Fruit fly (Drosophila melanogaster): ENCODE results near the gene Mayo.

The Mayo gene

dm6 chr3R:31134056-31134455, 25.1 kb upstream of the Mayo start, which contains the start of gene Gycbeta100B (continued):
- TF ChIP-seq ci (GFP tag; IDR thresholded peaks at IDR 0.05) (peak; percentile 80), Doc3 (GFP tag; IDR thresholded peaks at IDR 0.05; ENCODE audit: partially characterized antibody) (no peak), sob (GFP tag; IDR thresholded peaks at IDR 0.05) (0 out of 2 replicates have a peak, but pooled peaks have one; percentile 29), cas (GFP tag; IDR thresholded peaks at IDR 0.05) (no peak), Doc2 (GFP tag; IDR thresholded peaks at IDR 0.05) (no peak), CG32532 (GFP tag; IDR thresholded peaks at IDR 0.05) (peak; percentile 67; the same call in 1 of the 2 replicates), CG11085 (GFP tag; IDR thresholded peaks at IDR 0.05) (no peak), Sox102F (GFP tag; optimal IDR thresholded peaks at IDR 0.05) (peak; percentile 12), zf30C (GFP tag; optimal IDR thresholded peaks at IDR 0.05) (no peak), prd (optimal IDR thresholded peaks at IDR 0.05) (no peak), prd (GFP tag; IDR thresholded peaks at IDR 0.05) (no peak), CG3065 (GFP tag; optimal IDR thresholded peaks at IDR 0.05) (no peak), az2 (GFP tag; optimal IDR thresholded peaks at IDR 0.05) (peak; percentile 18), CG9797 (GFP tag; optimal IDR thresholded peaks at IDR 0.05) (no peak), Lim3 (GFP tag; IDR thresholded peaks at IDR 0.05) (no peak), hb (GFP tag; IDR thresholded peaks at IDR 0.05; ENCODE audit: partially characterized antibody) (no peak), fd96Cb (tag; optimal IDR thresholded peaks at IDR 0.05) (no peak), CG11560 (tag; IDR thresholded peaks at IDR 0.05) (no peak), MESR4 (GFP tag; optimal IDR thresholded peaks at IDR 0.05) (no peak), ttk (GFP tag; IDR thresholded peaks at IDR 0.05) (no peak), chif (GFP tag; optimal IDR thresholded peaks at IDR 0.05) (no peak), tap (tag; optimal IDR thresholded peaks at IDR 0.05) (peak; percentile 34), CG18619 (GFP tag; optimal IDR thresholded peaks at IDR 0.05) (peak; percentile 4), D19B (GFP tag; optimal IDR thresholded peaks at IDR 0.05) (no peak), pho (GFP tag; optimal IDR thresholded peaks at IDR 0.05) (no peak), inv (GFP tag; IDR thresholded peaks at IDR 0.05; ENCODE audit: partially characterized antibody) (no peak), CG11093 (GFP tag; IDR thresholded peaks at IDR 0.05) (no peak), CG10959 (GFP tag; IDR thresholded peaks at IDR 0.05) (no peak), CG4282 (GFP tag; optimal IDR thresholded peaks at IDR 0.05) (no peak), CG6654 (GFP tag; optimal IDR thresholded peaks at IDR 0.05) (peak; percentile 38), slou (GFP tag; optimal IDR thresholded peaks at IDR 0.05) (no peak), CG31365 (tag; optimal IDR thresholded peaks at IDR 0.05) (no peak), CG8944 (GFP tag; optimal IDR thresholded peaks at IDR 0.05) (no peak), CG6254 (GFP tag; optimal IDR thresholded peaks at IDR 0.05) (peak; percentile 48), CG3726 (GFP tag; IDR thresholded peaks at IDR 0.05) (no peak), klu (GFP tag; IDR thresholded peaks at IDR 0.05) (no peak), gro (GFP tag; optimal IDR thresholded peaks at IDR 0.05) (no peak), NK7.1 (GFP tag; optimal IDR thresholded peaks at IDR 0.05) (no peak), CG12219 (GFP tag; optimal IDR thresholded peaks at IDR 0.05) (peak; percentile 36), CG17359 (tag; optimal IDR thresholded peaks at IDR 0.05) (peak; percentile 30), CG3407 (GFP tag; optimal IDR thresholded peaks at IDR 0.05) (no peak), lbe (GFP tag; optimal IDR thresholded peaks at IDR 0.05) (no peak), CG2875 (GFP tag; optimal IDR thresholded peaks at IDR 0.05) (peak; percentile 38), unc-4 (GFP tag; IDR thresholded peaks at IDR 0.05; ENCODE audit: partially characterized antibody) (no peak), ssp (GFP tag; IDR thresholded peaks at IDR 0.05) (no peak), tup (GFP tag; optimal IDR thresholded peaks at IDR 0.05) (no peak), Dip2 (GFP tag; IDR thresholded peaks at IDR 0.05) (no peak), CG17829 (tag; optimal IDR thresholded peaks at IDR 0.05) (no peak), Poxn (GFP tag; IDR thresholded peaks at IDR 0.05) (no peak), pum (GFP tag; optimal IDR thresholded peaks at IDR 0.05) (no peak), her (GFP tag; optimal IDR thresholded peaks at IDR 0.05) (no peak), Aef1 (GFP tag; IDR thresholded peaks at IDR 0.05) (0 out of 3 replicates have a peak, but pooled peaks have one; percentile 17)

All from whole organism, embryonic.